Fruit fly (Drosophila melanogaster) whole organism, prepupa: ENCODE results near the gene CG9411.
A peak's percentile ranks its signal among the peaks of the same experiment; 100 is the strongest.

Experiments used
- Blimp-1 ChIP-seq: fragments of 200-800 bp; sonication (Bioruptor generic); optimal IDR thresholded peaks from 3 replicates; lab custom pipeline; 2017; ENCODE audit warnings: missing biosample characterization, missing genetic modification characterization, mild to moderate bottlenecking, moderate library complexity, missing genetic modification reagents
- CG10669 ChIP-seq: fragments of 200-800 bp; sonication (Bioruptor generic); optimal IDR thresholded peaks from 3 replicates; lab custom pipeline; 2018; ENCODE audit warnings: missing biosample characterization, mild to moderate bottlenecking, missing genetic modification characterization, moderate library complexity
- CG11762 ChIP-seq: fragments of 200-800 bp; sonication (Bioruptor generic); optimal IDR thresholded peaks from 3 replicates; lab custom pipeline; 2016; ENCODE audit warnings: missing biosample characterization, missing genetic modification characterization; ENCODE audit not compliant: insufficient read depth
- CG11902 ChIP-seq: fragments of 200-800 bp; sonication (Bioruptor generic); optimal IDR thresholded peaks from 3 replicates; lab custom pipeline; 2016; ENCODE audit warnings: missing biosample characterization, missing genetic modification characterization
- CG15336 ChIP-seq: fragments of 200-800 bp; sonication (Bioruptor generic); IDR thresholded peaks from 2 replicates; pipeline ENCODE4 v1.3.6; 2022; ENCODE audit warnings: missing biosample characterization, missing genetic modification characterization
- CG1621 ChIP-seq: fragments of 200-800 bp; sonication (Bioruptor generic); optimal IDR thresholded peaks from 3 replicates; lab custom pipeline; 2018; ENCODE audit warnings: missing biosample characterization, mild to moderate bottlenecking, missing genetic modification characterization
- CG16779 ChIP-seq: fragments of 200-800 bp; sonication (Bioruptor generic); optimal IDR thresholded peaks from 3 replicates; lab custom pipeline; 2017; ENCODE audit warnings: missing biosample characterization, mild to moderate bottlenecking, missing genetic modification characterization
- CG3032 ChIP-seq: fragments of 200-800 bp; optimal IDR thresholded peaks from 2 replicates; lab custom pipeline; 2019; ENCODE audit warnings: missing biosample characterization, mild to moderate bottlenecking, missing genetic modification characterization, moderate library complexity
- CG31627 ChIP-seq: fragments of 200-800 bp; sonication (Bioruptor generic); optimal IDR thresholded peaks from 3 replicates; lab custom pipeline; 2016; ENCODE audit warnings: missing biosample characterization, missing genetic modification characterization
- CG32006 ChIP-seq: fragments of 200-800 bp; sonication (Bioruptor generic); optimal IDR thresholded peaks from 3 replicates; lab custom pipeline; 2017; ENCODE audit warnings: missing biosample characterization, mild to moderate bottlenecking, missing genetic modification characterization
- CG34406 ChIP-seq: fragments of 200-800 bp; sonication (Bioruptor generic); optimal IDR thresholded peaks from 3 replicates; lab custom pipeline; 2016; ENCODE audit warnings: missing biosample characterization, missing genetic modification characterization
- CG3919 ChIP-seq: fragments of 200-800 bp; sonication (Bioruptor generic); optimal IDR thresholded peaks from 3 replicates; lab custom pipeline; 2016; ENCODE audit warnings: missing biosample characterization, missing genetic modification characterization
- CG4318 ChIP-seq: fragments of 200-800 bp; sonication (Bioruptor generic); optimal IDR thresholded peaks from 3 replicates; lab custom pipeline; 2017; ENCODE audit warnings: missing biosample characterization, mild to moderate bottlenecking, missing genetic modification characterization
- CG6163 ChIP-seq: fragments of 200-800 bp; sonication (Bioruptor generic); IDR thresholded peaks from 3 replicates; pipeline ENCODE4 v1.3.6; 2022; ENCODE audit warnings: missing biosample characterization, missing genetic modification characterization
- CG6276 ChIP-seq: fragments of 200-800 bp; sonication (Bioruptor generic); optimal IDR thresholded peaks from 2 replicates; lab custom pipeline; 2017; ENCODE audit warnings: missing biosample characterization, mild to moderate bottlenecking, missing genetic modification characterization
- CG6792 ChIP-seq: fragments of 200-800 bp; sonication (Bioruptor generic); optimal IDR thresholded peaks from 3 replicates; lab custom pipeline; 2016; ENCODE audit warnings: missing biosample characterization, missing genetic modification characterization
- CG7368 ChIP-seq: fragments of 200-800 bp; sonication (Bioruptor generic); optimal IDR thresholded peaks from 3 replicates; lab custom pipeline; 2016; ENCODE audit warnings: missing biosample characterization, missing genetic modification characterization
- CG8119 ChIP-seq: fragments of 200-800 bp; sonication (Bioruptor generic); IDR thresholded peaks from 3 replicates; pipeline ENCODE4 v1.3.6; 2022; ENCODE audit warnings: missing biosample characterization, missing genetic modification characterization
- CG8319 ChIP-seq: fragments of 200-800 bp; sonication (Bioruptor generic); optimal IDR thresholded peaks from 3 replicates; lab custom pipeline; 2016; ENCODE audit warnings: missing biosample characterization, missing genetic modification characterization
- CG8632 ChIP-seq: fragments of 200-800 bp; sonication (Bioruptor generic); optimal IDR thresholded peaks from 3 replicates; lab custom pipeline; 2016; ENCODE audit warnings: missing biosample characterization, missing genetic modification characterization
- CG9139 ChIP-seq: fragments of 200-800 bp; sonication (Bioruptor generic); optimal IDR thresholded peaks from 3 replicates; lab custom pipeline; 2017; ENCODE audit warnings: missing biosample characterization, mild to moderate bottlenecking, missing genetic modification characterization
- Eip75B ChIP-seq: fragments of 200-800 bp; sonication (Bioruptor generic); optimal IDR thresholded peaks from 3 replicates; lab custom pipeline; 2016; ENCODE audit warnings: missing biosample characterization, missing genetic modification characterization
- Eip78C ChIP-seq: fragments of 200-800 bp; sonication (Bioruptor generic); peaks from one replicate; lab custom pipeline; 2016; ENCODE audit warnings: missing biosample characterization, missing genetic modification characterization
- Hr39 ChIP-seq: fragments of 200-800 bp; sonication (Bioruptor generic); optimal IDR thresholded peaks from 2 replicates; lab custom pipeline; 2016; ENCODE audit warnings: missing biosample characterization, missing genetic modification characterization
- Hr4 ChIP-seq: fragments of 200-800 bp; sonication (Bioruptor generic); optimal IDR thresholded peaks from 3 replicates; lab custom pipeline; 2016; ENCODE audit warnings: missing biosample characterization, missing genetic modification characterization
- Lpt ChIP-seq: fragments of 200-800 bp; sonication (Bioruptor generic); optimal IDR thresholded peaks from 3 replicates; lab custom pipeline; 2016; ENCODE audit warnings: missing biosample characterization, missing genetic modification characterization
- Met ChIP-seq: fragments of 200-800 bp; sonication (Bioruptor generic); optimal IDR thresholded peaks from 3 replicates; lab custom pipeline; 2016; ENCODE audit warnings: missing biosample characterization, missing genetic modification characterization
- OdsH ChIP-seq: fragments of 200-800 bp; sonication (Bioruptor generic); optimal IDR thresholded peaks from 3 replicates; lab custom pipeline; 2016; ENCODE audit warnings: missing biosample characterization, missing genetic modification characterization
- Smox ChIP-seq: fragments of 200-800 bp; sonication (Bioruptor generic); optimal IDR thresholded peaks from 3 replicates; lab custom pipeline; 2016; ENCODE audit warnings: missing biosample characterization, missing genetic modification characterization
- Sox102F ChIP-seq: fragments of 200-800 bp; sonication (Bioruptor generic); optimal IDR thresholded peaks from 2 replicates; lab custom pipeline; 2016; ENCODE audit warnings: missing biosample characterization, mild to moderate bottlenecking, missing genetic modification characterization
- Sox14 ChIP-seq: fragments of 200-800 bp; sonication (Bioruptor generic); optimal IDR thresholded peaks from 3 replicates; lab custom pipeline; 2016; ENCODE audit warnings: missing biosample characterization, missing genetic modification characterization
- Sox15 ChIP-seq: fragments of 200-800 bp; sonication (Bioruptor generic); optimal IDR thresholded peaks from 3 replicates; lab custom pipeline; 2016; ENCODE audit warnings: missing biosample characterization, missing genetic modification characterization
- achi ChIP-seq: fragments of 200-800 bp; sonication (Bioruptor generic); optimal IDR thresholded peaks from 3 replicates; lab custom pipeline; 2016; ENCODE audit warnings: missing biosample characterization, missing genetic modification characterization
- cyc ChIP-seq: fragments of 200-800 bp; sonication (Bioruptor generic); optimal IDR thresholded peaks from 3 replicates; lab custom pipeline; 2016; ENCODE audit warnings: missing biosample characterization, missing genetic modification characterization
- dac ChIP-seq: fragments of 200-800 bp; sonication (Bioruptor generic); optimal IDR thresholded peaks from 2 replicates; lab custom pipeline; 2017; ENCODE audit warnings: missing biosample characterization, mild to moderate bottlenecking, missing genetic modification characterization
- dsx ChIP-seq: fragments of 200-800 bp; optimal IDR thresholded peaks from 3 replicates; lab custom pipeline; 2019; ENCODE audit warnings: missing biosample characterization, mild to moderate bottlenecking, missing genetic modification characterization, moderate library complexity; ENCODE audit not compliant: poor library complexity, severe bottlenecking
- eg ChIP-seq: fragments of 200-800 bp; sonication (Bioruptor generic); IDR thresholded peaks from 3 replicates; pipeline ENCODE4 v1.3.6; 2022; ENCODE audit warnings: missing biosample characterization, missing genetic modification characterization
- esn ChIP-seq: fragments of 200-800 bp; sonication (Bioruptor generic); optimal IDR thresholded peaks from 2 replicates; lab custom pipeline; 2016; ENCODE audit warnings: missing biosample characterization, mild to moderate bottlenecking, missing genetic modification characterization, moderate library complexity
- fd59A ChIP-seq: fragments of 200-800 bp; sonication (Bioruptor generic); optimal IDR thresholded peaks from 2 replicates; lab custom pipeline; 2017; ENCODE audit warnings: missing biosample characterization, mild to moderate bottlenecking, missing genetic modification characterization, missing genetic modification reagents
- fd85E ChIP-seq: fragments of 200-800 bp; sonication (Bioruptor generic); optimal IDR thresholded peaks from 3 replicates; lab custom pipeline; 2016; ENCODE audit warnings: missing biosample characterization, missing genetic modification characterization
- fkh ChIP-seq: fragments of 200-800 bp; sonication (Bioruptor generic); optimal IDR thresholded peaks from 3 replicates; lab custom pipeline; 2017; ENCODE audit warnings: missing biosample characterization, mild to moderate bottlenecking, missing genetic modification characterization, moderate library complexity
- lz ChIP-seq: fragments of 200-800 bp; sonication (Bioruptor generic); optimal IDR thresholded peaks from 3 replicates; lab custom pipeline; 2016; ENCODE audit warnings: missing biosample characterization, missing genetic modification characterization
- net ChIP-seq: fragments of 200-800 bp; sonication (Bioruptor generic); optimal IDR thresholded peaks from 3 replicates; lab custom pipeline; 2016; ENCODE audit warnings: missing biosample characterization, missing genetic modification characterization
- salr ChIP-seq, 2 experiments: fragments of 200-800 bp; sonication (Bioruptor generic); optimal IDR thresholded peaks; 3 replicates each; lab custom pipeline; 2016 to 2018; ENCODE audit warnings: missing biosample characterization in 2 of 2, missing genetic modification characterization in 2 of 2, mild to moderate bottlenecking in 1 of 2
- ss ChIP-seq, 2 experiments: fragments of 200-800 bp; sonication (Bioruptor generic); optimal IDR thresholded peaks; 2 replicates in 1 of 2; 3 replicates in 1 of 2; lab custom pipeline; 2017 to 2018; ENCODE audit warnings: mild to moderate bottlenecking in 2 of 2, missing biosample characterization in 2 of 2, missing genetic modification characterization in 2 of 2, moderate library complexity in 1 of 2
- svp ChIP-seq: fragments of 200-800 bp; sonication (Bioruptor generic); peaks from one replicate; lab custom pipeline; 2016; ENCODE audit warnings: missing biosample characterization, missing genetic modification characterization
- topi ChIP-seq: fragments of 200-800 bp; sonication (Bioruptor generic); optimal IDR thresholded peaks from 3 replicates; lab custom pipeline; 2016; ENCODE audit warnings: missing biosample characterization, missing genetic modification characterization

The CG9411 gene

DNA sequence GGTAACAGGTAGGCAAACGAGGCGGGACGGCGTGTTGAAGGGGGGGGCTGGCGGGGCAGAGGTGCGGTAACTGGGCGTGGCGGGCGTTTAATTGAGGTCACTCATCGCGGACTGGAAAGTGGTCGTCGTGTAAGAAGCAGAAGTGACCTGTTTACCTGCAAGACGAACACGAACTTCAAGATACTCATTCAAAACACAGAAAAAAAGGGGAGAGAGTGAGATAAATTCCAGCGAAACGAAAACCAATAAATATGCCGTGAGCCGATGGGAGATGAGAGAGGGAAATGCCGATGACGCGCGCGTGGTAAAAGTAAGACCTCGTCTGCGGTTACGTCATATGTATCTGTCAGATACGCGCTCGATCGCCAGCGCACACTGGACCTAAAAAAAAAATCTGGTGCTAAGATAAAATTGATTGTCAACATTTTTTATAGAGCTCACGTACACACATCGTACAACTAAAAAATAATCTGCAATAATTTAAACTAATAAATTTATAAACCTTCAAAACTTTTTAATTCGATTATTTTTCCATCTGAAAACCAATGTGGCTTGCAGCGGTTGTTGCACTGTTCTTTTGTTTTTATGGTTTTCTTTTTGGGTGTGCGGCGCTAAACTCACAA lies 14.0 kb upstream of the CG9411 start (continued):
- TF ChIP-seq salr (GFP tag; optimal IDR thresholded peaks at IDR 0.05; lab: Kevin White, UChicago), result peak in 1 of 2 experiments; percentile 16
- TF ChIP-seq CG8319 (GFP tag; lab: Kevin White, UChicago), result peak; percentile 59
- peak; percentile 13 for TF ChIP-seq Lpt (GFP tag; lab: Kevin White, UChicago)
- TF ChIP-seq achi (GFP tag; lab: Kevin White, UChicago), result peak; percentile 70
- TF ChIP-seq cyc (GFP tag; lab: Kevin White, UChicago), result peak; percentile 61
- TF ChIP-seq CG8119 (GFP tag; lab: Robert Waterston, UW), result 0 out of 3 replicates have a peak, but pooled peaks have one; percentile 26
- TF ChIP-seq CG10669 (GFP tag; lab: Kevin White, UChicago), result no peak
- TF ChIP-seq svp (GFP tag; lab: Kevin White, UChicago), result peak; percentile 87
- no peak for TF ChIP-seq CG16779
- peak; percentile 70 for TF ChIP-seq topi
- TF ChIP-seq net (GFP tag; lab: Kevin White, UChicago), result peak; percentile 58
- TF ChIP-seq Sox102F (GFP tag; lab: Kevin White, UChicago), result peak; percentile 76
- TF ChIP-seq CG6276, result peak; percentile 24
- TF ChIP-seq CG32006 (GFP tag; lab: Kevin White, UChicago), result peak; percentile 43
- TF ChIP-seq CG3919, result peak; percentile 71
- TF ChIP-seq ss (GFP tag; optimal IDR thresholded peaks at IDR 0.05; lab: Kevin White, UChicago), result no peak
- peak; percentile 32 for TF ChIP-seq Hr4
- TF ChIP-seq CG11762 (GFP tag; lab: Kevin White, UChicago), result peak; percentile 61
- TF ChIP-seq Met (GFP tag; lab: Kevin White, UChicago), result peak; percentile 77
- TF ChIP-seq fd85E (GFP tag; lab: Kevin White, UChicago), result peak; percentile 24
- TF ChIP-seq dac, result no peak

DNA sequence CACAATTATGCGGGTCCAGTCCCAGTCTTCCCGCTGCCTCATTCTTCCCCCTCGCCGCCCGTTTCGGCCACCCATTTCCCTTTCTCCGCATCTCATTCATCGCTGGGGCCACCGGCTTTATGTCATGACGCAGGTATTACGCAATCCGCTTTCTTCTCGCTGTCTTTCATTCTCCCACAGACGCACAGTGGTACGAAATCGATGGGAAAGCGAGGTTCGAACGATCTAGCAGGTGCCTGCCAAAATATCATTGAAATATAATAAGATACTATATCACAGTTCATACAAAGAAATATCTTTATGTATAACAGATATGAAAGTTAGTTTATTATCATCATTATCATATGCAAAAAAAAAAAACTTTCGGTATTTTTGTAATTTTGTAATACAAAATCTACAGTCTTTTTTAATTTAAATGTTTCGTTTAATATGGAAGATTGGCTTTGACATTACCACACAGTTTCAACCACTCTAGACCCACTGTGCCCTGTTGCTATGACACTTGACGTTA lies 3.7 kb upstream of the CG9411 start:
- TF ChIP-seq cyc (GFP tag; lab: Kevin White, UChicago), result peak; percentile 66
- TF ChIP-seq dsx, result peak; percentile 5
- peak; percentile 81 for TF ChIP-seq CG3919
- TF ChIP-seq Lpt (GFP tag; lab: Kevin White, UChicago), result peak; percentile 71
- TF ChIP-seq CG8632, result peak; percentile 89
- peak; percentile 48 for TF ChIP-seq fd85E (GFP tag; lab: Kevin White, UChicago)
- peak; percentile 79 for TF ChIP-seq CG15336 (GFP tag; lab: Robert Waterston, UW)
- peak; percentile 3 for TF ChIP-seq fkh (GFP tag; lab: Kevin White, UChicago)
- TF ChIP-seq Sox14 (GFP tag; lab: Kevin White, UChicago), result peak; percentile 80
- peak; percentile 57 for TF ChIP-seq fd59A (GFP tag; lab: Kevin White, UChicago)
- TF ChIP-seq CG9139 (GFP tag; lab: Kevin White, UChicago), result peak; percentile 2
- TF ChIP-seq CG6276, result peak; percentile 71
- TF ChIP-seq salr (GFP tag; optimal IDR thresholded peaks at IDR 0.05; lab: Kevin White, UChicago), result peak in 1 of 2 experiments; percentile 76
- TF ChIP-seq Sox102F (GFP tag; lab: Kevin White, UChicago), result peak; percentile 77
- peak; percentile 82 for TF ChIP-seq lz (GFP tag; lab: Kevin White, UChicago)
- peak; percentile 74 for TF ChIP-seq CG7368 (GFP tag; lab: Kevin White, UChicago)
- peak; percentile 75 for TF ChIP-seq CG31627
- peak; percentile 76 for TF ChIP-seq CG4318 (GFP tag; lab: Kevin White, UChicago)
- TF ChIP-seq Met (GFP tag; lab: Kevin White, UChicago), result peak; percentile 84
- peak; percentile 60 for TF ChIP-seq CG6163 (GFP tag; lab: Robert Waterston, UW)
- peak; percentile 81 for TF ChIP-seq Smox (GFP tag; lab: Kevin White, UChicago)
- peak; percentile 34 for TF ChIP-seq CG3032
- peak; percentile 73 for TF ChIP-seq Hr39 (GFP tag; lab: Kevin White, UChicago)
- 0 out of 3 replicates have a peak, but pooled peaks have one; percentile 17 for TF ChIP-seq eg (GFP tag; lab: Robert Waterston, UW)
- peak; percentile 97 for TF ChIP-seq Eip78C (GFP tag; lab: Kevin White, UChicago)
- TF ChIP-seq CG6792, result peak; percentile 89
- peak; percentile 2 for TF ChIP-seq dac
- TF ChIP-seq Blimp-1 (GFP tag; lab: Kevin White, UChicago), result peak; percentile 84
- TF ChIP-seq CG34406 (GFP tag; lab: Kevin White, UChicago), result peak; percentile 87
- TF ChIP-seq Sox15 (GFP tag; lab: Kevin White, UChicago), result peak; percentile 79
- TF ChIP-seq esn (GFP tag; lab: Kevin White, UChicago), result peak; percentile 86
- TF ChIP-seq CG11762 (GFP tag; lab: Kevin White, UChicago), result peak; percentile 82
- peak; percentile 84 for TF ChIP-seq OdsH (GFP tag; lab: Kevin White, UChicago)
- TF ChIP-seq CG10669 (GFP tag; lab: Kevin White, UChicago), result peak; percentile 65
- TF ChIP-seq CG11902, result peak; percentile 85
- TF ChIP-seq CG1621 (tag; lab: Kevin White, UChicago), result peak; percentile 4
- TF ChIP-seq Eip75B (GFP tag; lab: Kevin White, UChicago), result peak; percentile 78
